Fruit fly (Drosophila melanogaster) whole organism, wandering third instar larva: ENCODE measurements around the gene mamo.
A peak's percentile ranks its signal among the peaks of the same experiment; 100 is the strongest.

Source experiments
- Abd-B ChIP-seq: fragments of >200 bp; optimal IDR thresholded peaks from 2 replicates; lab custom pipeline; 2017; ENCODE audit warnings: missing biosample characterization, missing genetic modification characterization
- Dfd ChIP-seq: fragments of >200 bp; optimal IDR thresholded peaks from 2 replicates; lab custom pipeline; 2017; ENCODE audit warnings: missing biosample characterization, missing genetic modification characterization
- Dif ChIP-seq: fragments of 200-275, 200-300 bp; sonication (Bioruptor generic); optimal IDR thresholded peaks from 2 replicates; lab custom pipeline; 2018; ENCODE audit warnings: missing biosample characterization, missing genetic modification characterization; ENCODE audit not compliant: partially characterized antibody
- GATAd ChIP-seq: sonication (Bioruptor generic); optimal IDR thresholded peaks from 2 replicates; lab custom pipeline; 2016; ENCODE audit warnings: missing biosample characterization, missing genetic modification characterization
- Jra ChIP-seq: sonication (Bioruptor generic); optimal IDR thresholded peaks from 2 replicates; lab custom pipeline; 2016; ENCODE audit warnings: missing biosample characterization, missing genetic modification characterization
- Myc ChIP-seq: fragments of >200 bp; optimal IDR thresholded peaks from 2 replicates; lab custom pipeline; 2017
- OdsH ChIP-seq: fragments of 200-800 bp; sonication (Bioruptor generic); optimal IDR thresholded peaks from 2 replicates; lab custom pipeline; 2016; ENCODE audit warnings: missing biosample characterization, mild to moderate bottlenecking, missing genetic modification characterization
- foxo ChIP-seq, 2 experiments: fragments of 200-800 bp; sonication (Bioruptor generic); optimal IDR thresholded peaks; 2 replicates in 1 of 2; 3 replicates in 1 of 2; lab custom pipeline; 2016 to 2017; ENCODE audit warnings: missing biosample characterization in 2 of 2, missing genetic modification characterization in 2 of 2
- fru ChIP-seq: fragments of 200-800 bp; sonication (Bioruptor generic); optimal IDR thresholded peaks from 3 replicates; lab custom pipeline; 2016; ENCODE audit warnings: missing biosample characterization, mild to moderate bottlenecking, missing genetic modification characterization
- lola ChIP-seq: fragments of >200 bp; optimal IDR thresholded peaks from 2 replicates; lab custom pipeline; 2017; ENCODE audit warnings: missing biosample characterization, missing genetic modification characterization
- pan ChIP-seq: fragments of >200 bp; optimal IDR thresholded peaks from 2 replicates; lab custom pipeline; 2017
- psq ChIP-seq: fragments of 200-800 bp; sonication (Bioruptor generic); optimal IDR thresholded peaks from 3 replicates; lab custom pipeline; 2017; ENCODE audit warnings: missing biosample characterization, mild to moderate bottlenecking, missing genetic modification characterization, moderate library complexity

DNA sequence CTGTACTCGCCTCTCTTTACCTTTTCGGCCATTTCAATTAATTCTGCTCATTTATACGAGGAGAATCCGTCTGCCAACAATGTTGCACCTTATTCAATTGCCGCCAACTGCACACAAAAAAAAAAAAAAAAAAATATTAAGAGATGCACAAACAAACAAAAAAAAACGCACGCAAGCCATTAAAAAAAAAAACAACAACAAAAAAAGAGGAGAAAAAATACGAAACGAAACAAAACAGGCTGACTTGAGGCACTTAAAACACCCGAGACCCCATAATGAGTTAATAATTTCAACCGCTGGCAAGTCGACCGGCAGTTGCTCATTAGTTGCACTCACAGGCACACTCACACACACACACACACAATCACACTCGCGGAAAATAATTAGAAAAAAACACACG lies 7.3 kb downstream of the mamo start:
- peak; percentile 5 for TF ChIP-seq Dfd (GFP tag; lab: Kevin White, UChicago)
- no peak for TF ChIP-seq Myc
- no peak for TF ChIP-seq Dif (GFP tag; lab: Kevin White, UChicago)
- TF ChIP-seq psq (GFP tag; lab: Kevin White, UChicago) = no peak
- TF ChIP-seq OdsH (GFP tag; lab: Kevin White, UChicago) = no peak
- TF ChIP-seq foxo (GFP tag; optimal IDR thresholded peaks at IDR 0.05; lab: Kevin White, UChicago) = no peak
- no peak for TF ChIP-seq fru (GFP tag; lab: Kevin White, UChicago)
- no peak for TF ChIP-seq pan (lab: Kevin White, UChicago)
- TF ChIP-seq Jra = no peak
- no peak for TF ChIP-seq Abd-B
- no peak for TF ChIP-seq lola (GFP tag; lab: Kevin White, UChicago)
- no peak for TF ChIP-seq GATAd (GFP tag; lab: Kevin White, UChicago)
